Fruit fly (Drosophila melanogaster) whole organism, embryonic: Measurements from ENCODE around the gene Cpr65Au.

Source experiments
- Aef1 ChIP-seq: fragments of 200-800 bp; sonication (Bioruptor generic); IDR thresholded peaks from 3 replicates; pipeline ENCODE4 v1.3.6; 2022; ENCODE audit warnings: missing biosample characterization, missing genetic modification characterization
- BtbVII ChIP-seq: fragments of 200-800 bp; sonication (Bioruptor generic); optimal IDR thresholded peaks from 3 replicates; lab custom pipeline; 2017; ENCODE audit warnings: missing biosample characterization, mild to moderate bottlenecking, missing genetic modification characterization
- CG11085 ChIP-seq: fragments of 200-800 bp; sonication (Bioruptor generic); IDR thresholded peaks from 2 replicates; pipeline ENCODE4 v1.3.6; 2022; ENCODE audit warnings: missing biosample characterization, missing genetic modification characterization
- CG11695 ChIP-seq: fragments of 200-800 bp; sonication (Bioruptor generic); IDR thresholded peaks from 3 replicates; pipeline ENCODE4 v1.3.6; 2022; ENCODE audit warnings: missing biosample characterization, missing genetic modification characterization
- CG12299 ChIP-seq: fragments of 200-800 bp; sonication (Bioruptor generic); optimal IDR thresholded peaks from 2 replicates; lab custom pipeline; 2018; ENCODE audit warnings: missing biosample characterization, mild to moderate bottlenecking, missing genetic modification characterization
- CG12744 ChIP-seq: fragments of 200-800 bp; sonication (Bioruptor generic); optimal IDR thresholded peaks from 2 replicates; lab custom pipeline; 2016; ENCODE audit warnings: missing biosample characterization, missing genetic modification characterization
- CG14860 ChIP-seq: fragments of 200-800 bp; sonication (Bioruptor generic); IDR thresholded peaks from 3 replicates; pipeline ENCODE4 v1.3.6; 2022; ENCODE audit warnings: missing biosample characterization, missing genetic modification characterization; ENCODE audit not compliant: partially characterized antibody
- CG16813 ChIP-seq: fragments of 200-800 bp; sonication (Bioruptor generic); IDR thresholded peaks from 3 replicates; pipeline ENCODE4 v1.3.6; 2022; ENCODE audit warnings: missing biosample characterization, missing genetic modification characterization; ENCODE audit not compliant: partially characterized antibody
- CG17361 ChIP-seq: fragments of 200-800 bp; sonication (Bioruptor generic); IDR thresholded peaks from 3 replicates; pipeline ENCODE4 v1.3.6; 2022; ENCODE audit warnings: missing biosample characterization, missing genetic modification characterization
- CG1832 ChIP-seq: fragments of 200-800 bp; sonication (Bioruptor generic); optimal IDR thresholded peaks from 2 replicates; lab custom pipeline; 2017; ENCODE audit warnings: missing biosample characterization, mild to moderate bottlenecking, missing genetic modification characterization, inconsistent platforms
- CG18764 ChIP-seq: fragments of 200-800 bp; sonication (Bioruptor generic); optimal IDR thresholded peaks from 3 replicates; lab custom pipeline; 2016; ENCODE audit warnings: missing biosample characterization, missing genetic modification characterization
- CG3281 ChIP-seq: fragments of 200-800 bp; sonication (Bioruptor generic); optimal IDR thresholded peaks from 3 replicates; lab custom pipeline; 2017; ENCODE audit warnings: missing biosample characterization, mild to moderate bottlenecking, missing genetic modification characterization
- CG3407 ChIP-seq: fragments of 200-800 bp; sonication (Bioruptor generic); optimal IDR thresholded peaks from 2 replicates; lab custom pipeline; 2018; ENCODE audit warnings: missing biosample characterization, mild to moderate bottlenecking, missing genetic modification characterization
- CG42726 ChIP-seq: fragments of 200-800 bp; sonication (Bioruptor generic); IDR thresholded peaks from 2 replicates; pipeline ENCODE4 v1.3.6; 2022; ENCODE audit warnings: missing biosample characterization, missing genetic modification characterization; ENCODE audit not compliant: partially characterized antibody
- CG9817 ChIP-seq: fragments of 200-800 bp; sonication (Bioruptor generic); optimal IDR thresholded peaks from 2 replicates; lab custom pipeline; 2018; ENCODE audit warnings: missing biosample characterization, mild to moderate bottlenecking, missing genetic modification characterization, moderate library complexity
- CG9932 ChIP-seq: fragments of 200-800 bp; sonication (Bioruptor generic); IDR thresholded peaks from 2 replicates; pipeline ENCODE4 v1.3.6; 2022; ENCODE audit warnings: missing biosample characterization, missing genetic modification characterization
- CoRest ChIP-seq: fragments of 200-800 bp; sonication (Bioruptor generic); optimal IDR thresholded peaks from 3 replicates; lab custom pipeline; 2018; ENCODE audit warnings: missing biosample characterization, mild to moderate bottlenecking, missing genetic modification characterization, moderate library complexity
- Dad ChIP-seq: fragments of 200-800 bp; sonication (Bioruptor generic); optimal IDR thresholded peaks from 3 replicates; lab custom pipeline; 2016; ENCODE audit warnings: missing biosample characterization, missing genetic modification characterization
- Dfd ChIP-seq, 2 experiments: fragments of >200 bp; optimal IDR thresholded peaks; 2 replicates each; lab custom pipeline; 2017; ENCODE audit warnings: missing biosample characterization in 2 of 2, missing genetic modification characterization in 2 of 2
- Ets65A ChIP-seq: fragments of 200-800 bp; sonication (Bioruptor generic); peaks from one replicate; lab custom pipeline; 2016; ENCODE audit warnings: missing biosample characterization, missing genetic modification characterization
- Hr51 ChIP-seq, 2 experiments: fragments of 200-800 bp; sonication (Bioruptor generic); optimal IDR thresholded peaks; 2 replicates in 1 of 2; 3 replicates in 1 of 2; lab custom pipeline; 2016 to 2018; ENCODE audit warnings: missing biosample characterization in 2 of 2, missing genetic modification characterization in 2 of 2, mild to moderate bottlenecking in 1 of 2, moderate library complexity in 1 of 2
- Nf-YB ChIP-seq: fragments of 200-800 bp; sonication (Bioruptor generic); optimal IDR thresholded peaks from 3 replicates; lab custom pipeline; 2019; ENCODE audit warnings: missing biosample characterization, mild to moderate bottlenecking, missing genetic modification characterization, moderate library complexity
- Nf-YC ChIP-seq: fragments of 200-800 bp; optimal IDR thresholded peaks from 3 replicates; lab custom pipeline; 2019; ENCODE audit warnings: missing biosample characterization, mild to moderate bottlenecking, missing genetic modification characterization, moderate library complexity
- Rfx ChIP-seq: fragments of 200-800 bp; sonication (Bioruptor generic); IDR thresholded peaks from 2 replicates; pipeline ENCODE4 v1.3.6; 2022; ENCODE audit warnings: missing biosample characterization, missing genetic modification characterization
- Tbp ChIP-seq: fragments of >200 bp; optimal IDR thresholded peaks from 2 replicates; lab custom pipeline; 2018; ENCODE audit warnings: missing biosample characterization, missing genetic modification characterization
- bcd ChIP-seq: fragments of 200-800 bp; sonication (Bioruptor generic); optimal IDR thresholded peaks from 2 replicates; lab custom pipeline; 2017; ENCODE audit warnings: missing biosample characterization, mild to moderate bottlenecking, missing genetic modification characterization
- crol ChIP-seq: fragments of 200-800 bp; sonication (Bioruptor generic); IDR thresholded peaks from 2 replicates; pipeline ENCODE4 v1.3.6; 2022; ENCODE audit warnings: missing biosample characterization, missing genetic modification characterization
- dmrt99B ChIP-seq: fragments of 200-800 bp; sonication (Bioruptor generic); optimal IDR thresholded peaks from 2 replicates; lab custom pipeline; 2018; ENCODE audit warnings: missing biosample characterization, mild to moderate bottlenecking, missing genetic modification characterization, moderate library complexity
- ewg ChIP-seq: fragments of 200-800 bp; sonication (Bioruptor generic); optimal IDR thresholded peaks from 3 replicates; lab custom pipeline; 2017; ENCODE audit warnings: mild to moderate bottlenecking, missing biosample characterization, missing genetic modification reagents, missing genetic modification characterization
- jing ChIP-seq: fragments of 200-800 bp; sonication (Bioruptor generic); optimal IDR thresholded peaks from 2 replicates; lab custom pipeline; 2018; ENCODE audit warnings: missing biosample characterization, mild to moderate bottlenecking, missing genetic modification characterization
- knrl ChIP-seq: fragments of 200-800 bp; sonication (Bioruptor generic); IDR thresholded peaks from 3 replicates; pipeline ENCODE4 v1.3.6; 2022; ENCODE audit warnings: missing biosample characterization, missing genetic modification characterization; ENCODE audit not compliant: partially characterized antibody
- nau ChIP-seq: fragments of 200-800 bp; sonication (Bioruptor generic); optimal IDR thresholded peaks from 3 replicates; lab custom pipeline; 2017; ENCODE audit warnings: missing biosample characterization, mild to moderate bottlenecking, missing genetic modification characterization, missing genetic modification reagents
- onecut ChIP-seq: fragments of 200-800 bp; sonication (Bioruptor generic); IDR thresholded peaks from 2 replicates; pipeline ENCODE4 v1.3.6; 2022; ENCODE audit warnings: missing biosample characterization, missing genetic modification characterization
- seq ChIP-seq: fragments of 200-800 bp; sonication (Bioruptor generic); IDR thresholded peaks from 2 replicates; pipeline ENCODE4 v1.3.6; 2022; ENCODE audit warnings: missing biosample characterization, missing genetic modification characterization
- ssp ChIP-seq: fragments of 200-800 bp; sonication (Bioruptor generic); IDR thresholded peaks from 2 replicates; pipeline ENCODE4 v1.3.6; 2022; ENCODE audit warnings: missing biosample characterization, missing genetic modification characterization
- vvl ChIP-seq: fragments of 200-800 bp; sonication (Bioruptor generic); IDR thresholded peaks from 2 replicates; pipeline ENCODE4 v1.3.6; 2022; ENCODE audit warnings: missing biosample characterization, missing genetic modification characterization
- wek ChIP-seq: fragments of 200-800 bp; sonication (Bioruptor generic); optimal IDR thresholded peaks from 3 replicates; lab custom pipeline; 2018; ENCODE audit warnings: missing biosample characterization, mild to moderate bottlenecking, missing genetic modification characterization, moderate library complexity

The Cpr65Au gene

DNA sequence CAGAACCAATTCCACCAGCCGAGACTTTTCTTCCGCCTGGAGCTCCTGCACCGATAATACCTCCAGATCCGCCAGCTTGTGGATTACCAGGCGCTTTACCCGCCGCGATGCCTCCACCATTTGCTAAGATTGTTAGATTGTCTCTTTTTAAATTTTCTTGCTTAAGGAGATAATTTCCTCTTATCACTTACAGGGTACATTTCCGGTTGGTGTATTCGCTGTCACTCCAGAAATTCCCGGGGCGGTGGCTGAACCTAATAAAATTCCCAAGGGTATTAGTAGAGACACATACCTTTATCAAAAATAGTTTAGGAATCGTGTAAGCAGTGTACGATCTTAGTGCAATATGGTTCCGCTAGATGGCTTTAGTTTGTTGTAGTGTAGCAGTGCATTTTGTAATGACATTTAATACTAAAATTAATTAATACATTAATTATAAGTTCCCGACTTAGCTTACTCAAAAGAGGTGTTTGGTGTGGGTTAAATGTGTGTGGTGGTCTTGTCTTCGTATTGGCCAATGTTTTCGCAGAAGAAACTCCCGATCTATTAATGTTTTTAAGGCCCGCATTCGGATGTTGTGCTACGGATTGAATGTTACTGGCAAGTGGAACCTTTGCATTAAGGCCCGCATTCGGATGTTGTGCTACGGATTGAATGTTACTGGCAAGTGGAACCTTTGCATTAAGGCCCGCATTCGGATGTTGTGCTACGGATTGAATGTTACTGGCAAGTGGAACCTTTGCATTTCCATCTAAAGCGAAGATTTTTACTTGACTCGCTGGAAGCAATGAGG, 7.1 kb downstream of the Cpr65Au start (continued):
- TF ChIP-seq Aef1 = 0 out of 3 replicates have a peak, but pooled peaks have one; percentile 14
- TF ChIP-seq knrl = peak; percentile 47; the same call in 1 of the 3 replicates
- no peak for TF ChIP-seq CG1832 (GFP tag; lab: Kevin White, UChicago)
- TF ChIP-seq CG9817 (tag; lab: Kevin White, UChicago) = peak; percentile 70
- TF ChIP-seq CG11695 (GFP tag; lab: Robert Waterston, UW) = peak; percentile 81
- no peak for TF ChIP-seq CG14860 (GFP tag; lab: Robert Waterston, UW)
- TF ChIP-seq CG16813 (GFP tag; lab: Robert Waterston, UW) = no peak
- peak; percentile 91 for TF ChIP-seq Rfx (GFP tag; lab: Robert Waterston, UW)
- TF ChIP-seq seq (GFP tag; lab: Robert Waterston, UW) = peak; percentile 79
- TF ChIP-seq bcd (GFP tag; lab: Kevin White, UChicago) = peak; percentile 89
- TF ChIP-seq Hr51 (GFP tag; optimal IDR thresholded peaks at IDR 0.05; lab: Kevin White, UChicago) = peak; percentile 46 to 53
- TF ChIP-seq jing = peak; percentile 41
- TF ChIP-seq ssp (GFP tag; lab: Robert Waterston, UW) = peak; percentile 96
- no peak for TF ChIP-seq Tbp
- peak; percentile 16 for TF ChIP-seq CG12299
- TF ChIP-seq CoRest = peak; percentile 39
- peak; percentile 59; the same call in 1 of the 2 replicates for TF ChIP-seq CG9932 (GFP tag; lab: Robert Waterston, UW)
- peak; percentile 83 for TF ChIP-seq CG11085 (GFP tag; lab: Robert Waterston, UW)
- TF ChIP-seq BtbVII (GFP tag; lab: Kevin White, UChicago) = peak; percentile 85
- no peak for TF ChIP-seq CG12744
- peak; percentile 42; the same call in 1 of the 2 replicates for TF ChIP-seq CG42726 (GFP tag; lab: Robert Waterston, UW)
- TF ChIP-seq, all 482 proteins: peak for 354

DNA sequence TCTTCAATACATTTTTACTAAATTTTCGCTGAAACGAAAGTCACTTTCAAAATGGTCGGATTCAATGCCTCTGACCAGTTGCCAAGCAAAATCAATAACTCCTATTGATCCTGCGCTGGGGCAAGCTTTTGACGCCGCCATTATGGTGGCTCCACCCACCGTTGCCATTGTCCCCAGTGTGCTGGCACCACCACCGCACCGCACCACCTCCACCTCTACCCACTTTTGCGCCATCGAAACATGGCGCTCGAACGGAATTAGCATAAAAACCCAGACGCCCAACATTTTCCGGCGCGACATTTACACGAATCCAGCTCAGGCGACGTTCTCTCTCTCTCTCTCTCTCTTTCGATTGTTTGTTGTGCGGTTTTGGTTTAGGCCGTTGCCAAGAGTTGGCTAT, 15.0 kb downstream of the Cpr65Au start:
- peak; percentile 83 for TF ChIP-seq onecut (GFP tag; lab: Robert Waterston, UW)
- TF ChIP-seq ewg (GFP tag; lab: Kevin White, UChicago) = peak; percentile 35
- TF ChIP-seq nau (GFP tag; lab: Kevin White, UChicago) = no peak
- TF ChIP-seq crol = peak; percentile 64
- no peak for TF ChIP-seq CG3407 (GFP tag; lab: Kevin White, UChicago)
- TF ChIP-seq wek = no peak
- TF ChIP-seq CG17361 (GFP tag; lab: Robert Waterston, UW) = no peak
- TF ChIP-seq CG18764 (GFP tag; lab: Kevin White, UChicago) = no peak
- TF ChIP-seq Nf-YC = peak; percentile 82
- TF ChIP-seq Nf-YB (GFP tag; lab: Kevin White, UChicago) = peak; percentile 69
- TF ChIP-seq CG3281 (GFP tag; lab: Kevin White, UChicago) = no peak
- peak; percentile 56; the same call in 1 of the 2 replicates for TF ChIP-seq vvl (GFP tag; lab: Robert Waterston, UW)
- TF ChIP-seq Ets65A (GFP tag; lab: Kevin White, UChicago) = peak; percentile 71
- no peak for TF ChIP-seq Dfd (GFP tag; optimal IDR thresholded peaks at IDR 0.05; lab: Kevin White, UChicago)
- TF ChIP-seq dmrt99B (tag; lab: Kevin White, UChicago) = no peak
- TF ChIP-seq Dad (GFP tag; lab: Kevin White, UChicago) = no peak
- TF ChIP-seq, all 482 proteins: peak for 7
